Fruit fly (Drosophila melanogaster): ENCODE results near the gene CG11892.

CG11892 gene

dm6 chr3R:25281165-25281564 lies at the start of gene CG11892:
Gene CG11892 (plus strand): TSS chr3R:25281548.
- TF ChIP-seq Myc (optimal IDR thresholded peaks at IDR 0.05) (no peak), ttk (optimal IDR thresholded peaks at IDR 0.05) (no peak), h (optimal IDR thresholded peaks at IDR 0.05) (no peak), psq (optimal IDR thresholded peaks at IDR 0.05) (no peak), insv (optimal IDR thresholded peaks at IDR 0.05) (no peak), Sin3A (optimal IDR thresholded peaks at IDR 0.05) (no peak)

dm6 chr3R:25232271-25232989 lies 48.9 kb upstream of the CG11892 start, which contains the start of gene Cad96Cb:
Gene Cad96Cb (minus strand): TSS chr3R:25232321.
- TF ChIP-seq ttk (optimal IDR thresholded peaks at IDR 0.05) (no peak), Myc (optimal IDR thresholded peaks at IDR 0.05) (no peak), Sin3A (optimal IDR thresholded peaks at IDR 0.05) (no peak), insv (optimal IDR thresholded peaks at IDR 0.05) (no peak), psq (optimal IDR thresholded peaks at IDR 0.05) (no peak)

dm6 chr3R:25235362-25235761 lies 46.0 kb upstream of the CG11892 start, which contains the start of gene Sil1:
Gene Sil1 (minus strand): TSS chr3R:25235529.
- no peak for TF ChIP-seq Myc (optimal IDR thresholded peaks at IDR 0.05)
- TF ChIP-seq ttk (optimal IDR thresholded peaks at IDR 0.05) = no peak
- no peak for TF ChIP-seq Sin3A (optimal IDR thresholded peaks at IDR 0.05)
- no peak for TF ChIP-seq insv (optimal IDR thresholded peaks at IDR 0.05)
- TF ChIP-seq psq (optimal IDR thresholded peaks at IDR 0.05) = no peak
- no peak for TF ChIP-seq h (optimal IDR thresholded peaks at IDR 0.05)

dm6 chr3R:25236121-25236520 lies 45.2 kb upstream of the CG11892 start:
- no peak for TF ChIP-seq ttk (optimal IDR thresholded peaks at IDR 0.05)
- no peak for TF ChIP-seq psq (optimal IDR thresholded peaks at IDR 0.05)
- no peak for TF ChIP-seq insv (optimal IDR thresholded peaks at IDR 0.05)
- TF ChIP-seq Myc (optimal IDR thresholded peaks at IDR 0.05) = no peak
- TF ChIP-seq h (optimal IDR thresholded peaks at IDR 0.05) = no peak
- TF ChIP-seq Sin3A (optimal IDR thresholded peaks at IDR 0.05) = no peak

dm6 chr3R:25237314-25237713 lies 44.0 kb upstream of the CG11892 start, which contains the start of gene Jhbp7:
Gene Jhbp7 (plus strand): TSS chr3R:25237614.
- TF ChIP-seq Myc (optimal IDR thresholded peaks at IDR 0.05) (no peak), Sin3A (optimal IDR thresholded peaks at IDR 0.05) (no peak), psq (optimal IDR thresholded peaks at IDR 0.05) (no peak), ttk (optimal IDR thresholded peaks at IDR 0.05) (no peak), insv (optimal IDR thresholded peaks at IDR 0.05) (no peak), h (optimal IDR thresholded peaks at IDR 0.05) (no peak)

dm6 chr3R:25238771-25239700 lies 42.3 kb upstream of the CG11892 start:
- TF ChIP-seq Sin3A (optimal IDR thresholded peaks at IDR 0.05) (no peak), insv (optimal IDR thresholded peaks at IDR 0.05) (no peak), psq (optimal IDR thresholded peaks at IDR 0.05) (no peak), ttk (optimal IDR thresholded peaks at IDR 0.05) (no peak), Myc (optimal IDR thresholded peaks at IDR 0.05) (no peak), h (optimal IDR thresholded peaks at IDR 0.05) (no peak)

dm6 chr3R:25239880-25240279 lies 41.5 kb upstream of the CG11892 start, which contains the start of gene to:
Gene to (plus strand): TSS chr3R:25240180.
- TF ChIP-seq h (optimal IDR thresholded peaks at IDR 0.05) (no peak), ttk (optimal IDR thresholded peaks at IDR 0.05) (no peak), psq (optimal IDR thresholded peaks at IDR 0.05) (no peak), Myc (optimal IDR thresholded peaks at IDR 0.05) (no peak), insv (optimal IDR thresholded peaks at IDR 0.05) (no peak), Sin3A (optimal IDR thresholded peaks at IDR 0.05) (no peak)

dm6 chr3R:25241507-25242070 lies 39.8 kb upstream of the CG11892 start, which contains the start of gene CG11854:
Gene CG11854 (plus strand): TSS chr3R:25242020.
- no peak for TF ChIP-seq h (optimal IDR thresholded peaks at IDR 0.05)
- no peak for TF ChIP-seq psq (optimal IDR thresholded peaks at IDR 0.05)
- no peak for TF ChIP-seq ttk (optimal IDR thresholded peaks at IDR 0.05)
- TF ChIP-seq Myc (optimal IDR thresholded peaks at IDR 0.05) = no peak
- TF ChIP-seq insv (optimal IDR thresholded peaks at IDR 0.05) = no peak

- no peak for TF ChIP-seq insv (optimal IDR thresholded peaks at IDR 0.05)
- no peak for TF ChIP-seq ttk (optimal IDR thresholded peaks at IDR 0.05)
- TF ChIP-seq h (optimal IDR thresholded peaks at IDR 0.05) = no peak
- no peak for TF ChIP-seq Sin3A (optimal IDR thresholded peaks at IDR 0.05)
- no peak for TF ChIP-seq Myc (optimal IDR thresholded peaks at IDR 0.05)
- TF ChIP-seq psq (optimal IDR thresholded peaks at IDR 0.05) = no peak
These were observed 36.1 kb upstream of the CG11892 start, which contains the start of gene bam for dm6 chr3R:25245052-25245813. Gene bam (minus strand): TSS chr3R:25245109.

dm6 chr3R:25247379-25247869 lies 33.9 kb upstream of the CG11892 start, which contains the start of the genes RpS27 and Nup37:
Gene RpS27 (minus strand): TSS chr3R:25247514.
Gene Nup37 (plus strand): TSS chr3R:25247658.
- TF ChIP-seq Myc (optimal IDR thresholded peaks at IDR 0.05) (no peak), psq (optimal IDR thresholded peaks at IDR 0.05) (no peak), insv (optimal IDR thresholded peaks at IDR 0.05) (no peak), ttk (optimal IDR thresholded peaks at IDR 0.05) (no peak), Sin3A (optimal IDR thresholded peaks at IDR 0.05) (no peak), h (optimal IDR thresholded peaks at IDR 0.05) (no peak)

Data from Kc167 (cell line).